Worm (Caenorhabditis elegans) whole organism, L2 larva: ENCODE data around the gene T10D4.14.

Experiments
- R02D3.7 ChIP-seq: fragments of 150-350 bp; optimal IDR thresholded peaks from 2 replicates; lab custom pipeline; 2014; ENCODE audit warnings: missing biosample characterization, missing genetic modification characterization
- ZK546.5 ChIP-seq: sonication (generic microtip); optimal IDR thresholded peaks from 2 replicates; lab custom pipeline; 2017; ENCODE audit warnings: missing biosample characterization, missing genetic modification characterization
- ceh-82 ChIP-seq: fragments of 150-350 bp; optimal IDR thresholded peaks from 2 replicates; lab custom pipeline; 2014; ENCODE audit warnings: missing biosample characterization, missing genetic modification characterization
- elt-3 ChIP-seq: sonication (generic microtip); optimal IDR thresholded peaks from 2 replicates; lab custom pipeline; 2017; ENCODE audit warnings: missing biosample characterization, missing genetic modification characterization
- lin-39 ChIP-seq: fragments of 150-350 bp; optimal IDR thresholded peaks from 2 replicates; lab custom pipeline; 2014; ENCODE audit warnings: missing biosample characterization, missing genetic modification reagents, missing genetic modification characterization
- nhr-10 ChIP-seq: sonication (generic microtip); optimal IDR thresholded peaks from 2 replicates; lab custom pipeline; 2017; ENCODE audit warnings: missing biosample characterization, missing genetic modification characterization
- nhr-12 ChIP-seq: fragments of 150-350 bp; optimal IDR thresholded peaks from 2 replicates; lab custom pipeline; 2014; ENCODE audit warnings: missing biosample characterization, missing genetic modification characterization
- skn-1 ChIP-seq: sonication (generic microtip); optimal IDR thresholded peaks from 2 replicates; lab custom pipeline; 2017; ENCODE audit warnings: missing biosample characterization, missing genetic modification characterization

DNA sequence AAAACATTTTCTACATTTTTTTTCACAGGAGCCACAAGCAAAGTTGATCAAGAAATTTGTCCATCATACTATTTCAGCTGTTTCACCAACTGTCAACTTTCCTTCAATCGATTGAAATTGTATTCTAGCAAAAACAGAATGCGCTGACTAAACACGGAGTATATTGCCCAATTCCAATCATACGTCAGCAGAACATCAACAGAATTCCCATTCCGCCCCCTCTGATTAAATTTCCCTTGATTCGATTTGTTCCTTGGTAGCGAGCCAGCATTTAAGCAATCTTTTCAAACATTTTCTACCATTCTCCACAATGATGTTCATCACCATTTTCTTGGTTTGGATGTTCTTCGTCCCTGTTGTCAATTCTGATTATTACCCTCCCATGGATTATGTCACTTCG, 5.7 kb downstream of the T10D4.14 start, which contains the start of gene T10D4.15:
- no peak for TF ChIP-seq nhr-12 (tag; lab: Kevin White, UChicago)
- no peak for TF ChIP-seq R02D3.7 (tag; lab: Kevin White, UChicago)
- TF ChIP-seq ZK546.5 (tag; lab: Kevin White, UChicago): no peak
- TF ChIP-seq nhr-10: no peak
- no peak for TF ChIP-seq lin-39 (tag; lab: Kevin White, UChicago)
- TF ChIP-seq ceh-82 (tag; lab: Kevin White, UChicago): no peak
- no peak for TF ChIP-seq elt-3
- TF ChIP-seq skn-1: no peak
